Worm (Caenorhabditis elegans) whole organism, late embryonic: ENCODE data around the gene cwn-2.

Experiments
- ceh-48 ChIP-seq: sonication (generic microtip); optimal IDR thresholded peaks from 2 replicates; lab custom pipeline; 2016; ENCODE audit warnings: missing genetic modification characterization, inconsistent platforms, missing compliant biosample characterization
- ceh-9 ChIP-seq: sonication (generic microtip); optimal IDR thresholded peaks from 2 replicates; lab custom pipeline; 2016; ENCODE audit warnings: mild to moderate bottlenecking, missing genetic modification characterization, inconsistent platforms, missing compliant biosample characterization
- che-1 ChIP-seq: sonication (generic microtip); optimal IDR thresholded peaks from 2 replicates; lab custom pipeline; 2016; ENCODE audit warnings: mild to moderate bottlenecking, missing genetic modification characterization, missing compliant biosample characterization
- dve-1 ChIP-seq: sonication (generic microtip); optimal IDR thresholded peaks from 2 replicates; lab custom pipeline; 2017; ENCODE audit warnings: antibody characterized with exemption, mild to moderate bottlenecking, missing genetic modification characterization, missing compliant biosample characterization
- elt-2 ChIP-seq: sonication (generic microtip); optimal IDR thresholded peaks from 2 replicates; lab custom pipeline; 2016; ENCODE audit warnings: missing genetic modification reagents, missing genetic modification characterization, missing compliant biosample characterization
- hlh-15 ChIP-seq: sonication (generic microtip); optimal IDR thresholded peaks from 2 replicates; lab custom pipeline; 2016; ENCODE audit warnings: missing genetic modification characterization, missing compliant biosample characterization
- nhr-11 ChIP-seq: fragments of 150-350 bp; optimal IDR thresholded peaks from 2 replicates; lab custom pipeline; 2014; ENCODE audit warnings: missing biosample characterization, missing genetic modification characterization
- nhr-232 ChIP-seq: sonication (generic microtip); optimal IDR thresholded peaks from 2 replicates; lab custom pipeline; 2016; ENCODE audit warnings: missing genetic modification characterization, missing compliant biosample characterization
- pat-9 ChIP-seq: fragments of 200-800 bp; sonication (Bioruptor generic); optimal IDR thresholded peaks from 2 replicates; lab custom pipeline; 2018; ENCODE audit warnings: mild to moderate bottlenecking, missing genetic modification characterization, moderate library complexity, missing compliant biosample characterization
- tbx-2 ChIP-seq: sonication (generic microtip); optimal IDR thresholded peaks from 2 replicates; lab custom pipeline; 2016; ENCODE audit warnings: missing genetic modification characterization, missing compliant biosample characterization
- ttx-3 ChIP-seq: sonication (generic microtip); optimal IDR thresholded peaks from 2 replicates; lab custom pipeline; 2016; ENCODE audit warnings: missing genetic modification reagents, missing genetic modification characterization, missing compliant biosample characterization
- unc-3 ChIP-seq, 2 experiments: fragments of 200-800 bp in 1 of 2; sonication (Bioruptor generic) in 1 of 2; sonication (generic microtip) in 1 of 2; conservative IDR thresholded peaks in 1 of 2; optimal IDR thresholded peaks in 1 of 2; 2 replicates each; pipeline versions ENCODE4 v1.3.6 to Lab custom; 2016 to 2022; ENCODE audit warnings: missing compliant biosample characterization in 2 of 2, missing genetic modification characterization in 2 of 2, missing genetic modification reagents in 1 of 2
- unc-42 ChIP-seq: sonication (generic microtip); optimal IDR thresholded peaks from 2 replicates; lab custom pipeline; 2016; ENCODE audit warnings: missing genotype, missing genetic modification characterization, missing compliant biosample characterization
- unc-86 ChIP-seq: sonication (generic microtip); optimal IDR thresholded peaks from 2 replicates; lab custom pipeline; 2016; ENCODE audit warnings: missing genetic modification characterization, missing compliant biosample characterization

- TF ChIP-seq ceh-9 (tag; lab: Kevin White, UChicago), result no peak
- no peak for TF ChIP-seq hlh-15 (tag; lab: Kevin White, UChicago)
- no peak for TF ChIP-seq pat-9 (tag; lab: Kevin White, UChicago)
- no peak for TF ChIP-seq unc-3 (GFP tag; conservative IDR thresholded peaks at IDR 0.05; lab: Robert Waterston, UW)
- no peak for TF ChIP-seq unc-3 (tag; optimal IDR thresholded peaks at IDR 0.05; lab: Kevin White, UChicago)
- no peak for TF ChIP-seq dve-1 (tag; lab: Kevin White, UChicago)
- no peak for TF ChIP-seq elt-2
- TF ChIP-seq nhr-11 (tag; lab: Kevin White, UChicago), result no peak
- TF ChIP-seq ceh-48 (tag; lab: Kevin White, UChicago), result no peak
- no peak for TF ChIP-seq ttx-3
- peak; percentile 83 for TF ChIP-seq tbx-2 (tag; lab: Kevin White, UChicago)
- no peak for TF ChIP-seq unc-86 (tag; lab: Kevin White, UChicago)
- no peak for TF ChIP-seq che-1 (tag; lab: Kevin White, UChicago)
- peak; percentile 55 for TF ChIP-seq unc-42 (tag; lab: Kevin White, UChicago)
- TF ChIP-seq nhr-232 (tag; lab: Kevin White, UChicago), result no peak
Measured at ce11 chrIV:10085401-10086187, 18.0 kb downstream of the cwn-2 start, which contains the start of the genes col-2 and ndc-80.
